Fruit fly (Drosophila melanogaster): ENCODE results near the gene Sys1.

Sys1 gene

DNA sequence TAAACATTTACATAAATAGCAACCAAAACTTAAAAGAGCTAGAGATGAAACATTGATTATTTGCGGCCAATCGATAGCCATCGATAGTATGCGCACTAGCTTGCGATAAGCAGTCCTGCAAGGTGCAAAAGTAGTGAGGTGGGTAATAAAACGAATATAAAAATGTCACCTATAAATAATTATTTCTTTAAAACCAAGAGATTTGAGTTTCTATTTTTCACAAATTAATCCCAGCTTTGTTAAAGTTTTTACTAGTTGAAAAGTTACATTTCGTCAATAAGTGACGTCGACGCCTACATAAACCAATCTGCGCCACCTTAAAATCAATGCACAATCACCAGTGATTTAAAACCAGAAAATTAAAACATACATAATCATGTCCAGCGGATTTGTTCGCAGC lies 1.9 kb upstream of the Sys1 start, which contains the start of the genes Mkk4 and SLIRP2 (continued):
- TF ChIP-seq Hnf4 (GFP tag; optimal IDR thresholded peaks at IDR 0.05) (peak; percentile 99), br (GFP tag; optimal IDR thresholded peaks at IDR 0.05) (peak; percentile 99), CrebA (GFP tag; optimal IDR thresholded peaks at IDR 0.05; ENCODE audit: borderline replicate concordance) (no peak), HLH106 (tag; optimal IDR thresholded peaks at IDR 0.05) (peak; percentile 99)

DNA sequence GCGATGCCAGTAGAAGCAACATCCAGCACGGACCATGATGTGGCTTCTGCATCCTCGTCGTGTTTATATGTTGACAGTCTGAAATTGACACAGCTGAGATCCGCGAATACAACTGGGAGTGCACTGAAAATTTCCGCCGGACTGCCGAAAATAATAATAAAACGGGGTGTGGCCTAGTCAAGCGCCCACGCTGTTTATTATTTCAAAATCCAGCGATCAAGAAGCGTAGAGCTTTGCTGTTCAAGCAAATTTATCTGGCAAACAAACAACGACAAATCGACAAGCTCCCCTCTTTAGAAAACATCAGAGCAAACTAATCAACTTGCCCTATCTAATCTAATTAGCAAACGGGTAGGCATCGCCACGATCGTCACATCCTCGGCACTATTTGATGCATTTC lies 1.4 kb downstream of the Sys1 start:
- TF ChIP-seq tai (GFP tag; optimal IDR thresholded peaks at IDR 0.05) (no peak), Hr83 (GFP tag; optimal IDR thresholded peaks at IDR 0.05; ENCODE audit: poor library complexity, severe bottlenecking) (peak; percentile 89), h (GFP tag; optimal IDR thresholded peaks at IDR 0.05) (peak; percentile 55), foxo (GFP tag; optimal IDR thresholded peaks at IDR 0.05) (peak in 1 of 2 experiments; percentile 14), psq (GFP tag; optimal IDR thresholded peaks at IDR 0.05) (no peak), dsf (GFP tag; optimal IDR thresholded peaks at IDR 0.05; ENCODE audit: borderline replicate concordance) (no peak), br (GFP tag; optimal IDR thresholded peaks at IDR 0.05) (peak; percentile 25)

DNA sequence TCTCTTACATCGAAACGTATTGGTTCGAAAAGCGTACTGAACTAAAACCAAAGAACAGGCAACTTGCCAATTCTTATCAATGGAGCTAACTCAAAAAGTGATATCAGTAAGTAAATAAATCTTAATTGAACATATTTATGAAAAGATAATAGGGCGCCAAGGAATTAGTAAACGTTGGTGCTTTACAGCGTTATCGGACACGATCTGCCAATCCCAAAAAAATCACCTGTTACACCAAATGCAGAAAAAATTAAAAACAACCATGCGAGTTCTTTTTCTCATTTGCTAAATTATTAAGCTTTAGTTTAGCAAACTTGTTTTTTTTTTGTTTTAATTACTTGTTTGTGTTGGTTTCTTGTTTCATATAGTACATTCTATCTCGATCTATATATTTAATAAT lies 2.0 kb downstream of the Sys1 start, which contains the start of gene CG42489:
CG42489 (minus strand) TSS at position 101 of the 400 bp plus-strand sequence.
- TF ChIP-seq CG32264 (GFP tag; optimal IDR thresholded peaks at IDR 0.05) (no peak), dmrt93B (GFP tag; optimal IDR thresholded peaks at IDR 0.05) (no peak), ey (GFP tag; optimal IDR thresholded peaks at IDR 0.05) (no peak), Jra (GFP tag; optimal IDR thresholded peaks at IDR 0.05) (no peak), woc (GFP tag; optimal IDR thresholded peaks at IDR 0.05) (no peak), dsf (GFP tag; optimal IDR thresholded peaks at IDR 0.05; ENCODE audit: borderline replicate concordance) (no peak), GATAd (GFP tag; optimal IDR thresholded peaks at IDR 0.05) (no peak), N (GFP tag; optimal IDR thresholded peaks at IDR 0.05) (no peak), Dif (GFP tag; optimal IDR thresholded peaks at IDR 0.05; ENCODE audit: partially characterized antibody) (no peak), Vsx2 (GFP tag; optimal IDR thresholded peaks at IDR 0.05; ENCODE audit: partially characterized antibody) (no peak), Abd-B (GFP tag; optimal IDR thresholded peaks at IDR 0.05) (no peak), usp (GFP tag; optimal IDR thresholded peaks at IDR 0.05) (no peak), Myc (optimal IDR thresholded peaks at IDR 0.05) (no peak), h (GFP tag; optimal IDR thresholded peaks at IDR 0.05) (no peak), tai (GFP tag; optimal IDR thresholded peaks at IDR 0.05) (no peak)

DNA sequence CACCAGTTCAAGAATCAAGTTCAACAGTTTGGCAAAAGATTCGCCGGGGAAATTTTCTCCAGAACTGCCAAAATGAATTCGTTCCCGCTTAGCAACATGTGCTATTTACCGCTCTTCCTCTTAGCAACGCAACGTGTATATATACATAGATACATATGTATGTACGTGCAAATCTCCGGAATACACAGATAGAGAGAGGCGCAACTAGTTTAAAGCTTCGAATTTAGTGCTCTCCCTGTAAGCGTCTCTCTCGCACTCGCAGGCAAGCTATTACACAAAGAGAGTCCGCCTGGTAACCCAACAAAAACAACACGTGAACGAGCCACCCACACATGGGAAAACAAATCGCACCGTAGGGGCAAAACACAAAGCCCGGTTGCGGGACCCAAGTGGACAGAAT lies 6.1 kb downstream of the Sys1 start:
- TF ChIP-seq h (GFP tag; optimal IDR thresholded peaks at IDR 0.05) (no peak), sv (GFP tag; optimal IDR thresholded peaks at IDR 0.05) (no peak), Dif (GFP tag; optimal IDR thresholded peaks at IDR 0.05; ENCODE audit: partially characterized antibody) (no peak), woc (GFP tag; optimal IDR thresholded peaks at IDR 0.05) (no peak), dsf (GFP tag; optimal IDR thresholded peaks at IDR 0.05; ENCODE audit: borderline replicate concordance) (no peak), Myc (optimal IDR thresholded peaks at IDR 0.05) (no peak), Abd-B (GFP tag; optimal IDR thresholded peaks at IDR 0.05) (no peak), OdsH (GFP tag; optimal IDR thresholded peaks at IDR 0.05) (no peak), dl (GFP tag; optimal IDR thresholded peaks at IDR 0.05; ENCODE audit: insufficient read depth in 1 of 2, partially characterized antibody in 2 of 2) (no peak), dmrt93B (GFP tag; optimal IDR thresholded peaks at IDR 0.05) (no peak), psq (GFP tag; optimal IDR thresholded peaks at IDR 0.05) (no peak), Hr83 (GFP tag; optimal IDR thresholded peaks at IDR 0.05; ENCODE audit: poor library complexity, severe bottlenecking) (no peak), pan (optimal IDR thresholded peaks at IDR 0.05) (no peak), lola (GFP tag; optimal IDR thresholded peaks at IDR 0.05) (no peak), rgr (GFP tag; optimal IDR thresholded peaks at IDR 0.05) (no peak), GATAd (GFP tag; optimal IDR thresholded peaks at IDR 0.05) (no peak), N (GFP tag; optimal IDR thresholded peaks at IDR 0.05) (no peak), sage (GFP tag; optimal IDR thresholded peaks at IDR 0.05) (no peak)

DNA sequence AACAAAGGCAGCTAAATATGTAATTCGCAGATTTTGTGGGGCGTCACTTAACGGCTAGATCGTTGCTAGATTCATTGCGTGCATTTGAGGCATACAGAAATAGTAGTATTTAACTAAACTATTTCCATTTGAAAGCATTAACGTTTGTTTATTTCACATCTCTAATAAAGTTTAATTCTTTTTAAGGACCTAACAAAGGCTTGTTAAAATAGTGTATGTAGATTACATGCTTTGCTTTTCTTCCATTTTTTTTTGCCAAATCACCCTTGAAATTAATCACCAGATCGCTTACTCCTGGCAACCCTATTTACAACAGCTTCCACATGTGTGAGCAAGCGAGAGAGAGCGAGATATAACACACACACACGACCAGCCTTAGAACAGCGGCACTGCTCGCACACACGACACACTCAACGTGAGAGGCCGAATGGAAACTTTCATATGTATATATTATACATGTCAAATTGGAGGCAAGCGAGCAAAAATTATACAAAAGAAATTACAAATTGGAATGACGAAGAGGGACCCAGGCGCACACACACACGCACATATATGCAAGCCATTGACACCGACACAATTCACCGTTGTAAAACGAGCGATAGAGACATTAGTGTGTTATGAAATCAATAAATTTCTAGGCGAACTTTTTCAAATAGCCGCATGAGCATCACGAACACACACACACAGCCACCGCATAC lies 6.7 kb downstream of the Sys1 start:
- peak; percentile 66 for TF ChIP-seq woc (GFP tag; optimal IDR thresholded peaks at IDR 0.05)
- peak; percentile 36 for TF ChIP-seq Jra (GFP tag; optimal IDR thresholded peaks at IDR 0.05)
- TF ChIP-seq Myc (optimal IDR thresholded peaks at IDR 0.05) = no peak
- no peak for TF ChIP-seq Dif (GFP tag; optimal IDR thresholded peaks at IDR 0.05; ENCODE audit: partially characterized antibody)
- peak; percentile 60 for TF ChIP-seq N (GFP tag; optimal IDR thresholded peaks at IDR 0.05)
- peak; percentile 54 for TF ChIP-seq Hnf4 (GFP tag; optimal IDR thresholded peaks at IDR 0.05)
- TF ChIP-seq dmrt93B (GFP tag; optimal IDR thresholded peaks at IDR 0.05) = peak; percentile 13
- peak in 1 of 2 experiments; percentile 12 for TF ChIP-seq dl (GFP tag; optimal IDR thresholded peaks at IDR 0.05; ENCODE audit: insufficient read depth in 1 of 2, partially characterized antibody in 2 of 2)
- peak; percentile 56 for TF ChIP-seq brk (GFP tag; optimal IDR thresholded peaks at IDR 0.05)
- peak; percentile 54 for TF ChIP-seq psq (GFP tag; optimal IDR thresholded peaks at IDR 0.05)
- peak; percentile 75 for TF ChIP-seq Hr83 (GFP tag; optimal IDR thresholded peaks at IDR 0.05; ENCODE audit: poor library complexity, severe bottlenecking)
- peak in 1 of 2 experiments; percentile 70 for TF ChIP-seq foxo (GFP tag; optimal IDR thresholded peaks at IDR 0.05)
- peak; percentile 49 for TF ChIP-seq HLH106 (tag; optimal IDR thresholded peaks at IDR 0.05)
- TF ChIP-seq OdsH (GFP tag; optimal IDR thresholded peaks at IDR 0.05) = peak; percentile 48
- TF ChIP-seq Abd-B (GFP tag; optimal IDR thresholded peaks at IDR 0.05) = no peak
- TF ChIP-seq Sp1 (GFP tag; optimal IDR thresholded peaks at IDR 0.05) = peak; percentile 63
- no peak for TF ChIP-seq dsf (GFP tag; optimal IDR thresholded peaks at IDR 0.05; ENCODE audit: borderline replicate concordance)
- no peak for TF ChIP-seq usp (GFP tag; optimal IDR thresholded peaks at IDR 0.05)
- peak; percentile 46 for TF ChIP-seq CG9705 (GFP tag; optimal IDR thresholded peaks at IDR 0.05)
- no peak for TF ChIP-seq pan (optimal IDR thresholded peaks at IDR 0.05)
- TF ChIP-seq Rel (GFP tag; optimal IDR thresholded peaks at IDR 0.05) = peak; percentile 46
- peak; percentile 54 for TF ChIP-seq Rel (tag; optimal IDR thresholded peaks at IDR 0.05)
- no peak for TF ChIP-seq Vsx2 (GFP tag; optimal IDR thresholded peaks at IDR 0.05; ENCODE audit: partially characterized antibody)
- no peak for TF ChIP-seq Dfd (GFP tag; optimal IDR thresholded peaks at IDR 0.05)
- TF ChIP-seq h (GFP tag; optimal IDR thresholded peaks at IDR 0.05) = peak; percentile 74
- no peak for TF ChIP-seq Mio (GFP tag; optimal IDR thresholded peaks at IDR 0.05)
